Worm (Caenorhabditis elegans): ENCODE data around the gene T07F10.3.
A peak's percentile ranks its signal among the peaks of the same experiment; 100 is the strongest.

The T07F10.3 gene

DNA sequence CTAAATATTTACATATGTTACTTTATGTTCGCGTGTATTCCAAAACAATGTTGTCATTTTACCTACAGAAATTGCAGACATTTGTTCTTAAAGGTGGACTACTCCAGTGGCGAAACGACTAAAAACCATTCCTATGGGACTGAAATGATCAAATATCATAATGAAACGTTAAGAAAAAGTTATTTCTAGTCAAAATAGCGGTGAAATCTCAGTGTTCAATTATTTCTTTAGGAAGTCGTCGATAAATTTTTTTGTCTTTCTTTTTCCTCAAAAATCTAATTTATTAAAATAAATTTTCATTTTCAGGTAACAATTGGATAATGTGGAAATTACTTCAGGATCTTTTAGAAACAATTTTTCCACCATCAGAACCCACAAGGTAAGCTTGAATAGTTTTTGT lies 34.5 kb downstream of the T07F10.3 start, which contains the start of gene C44H9.4:
TSS of gene C44H9.4 (plus strand) at position 301 of the 400 bp plus-strand sequence.
- TF ChIP-seq dao-5 (tag; optimal IDR thresholded peaks at IDR 0.05) (no peak), W03F9.2 (tag; optimal IDR thresholded peaks at IDR 0.05) (no peak), him-1 (tag; optimal IDR thresholded peaks at IDR 0.05) (no peak)

DNA sequence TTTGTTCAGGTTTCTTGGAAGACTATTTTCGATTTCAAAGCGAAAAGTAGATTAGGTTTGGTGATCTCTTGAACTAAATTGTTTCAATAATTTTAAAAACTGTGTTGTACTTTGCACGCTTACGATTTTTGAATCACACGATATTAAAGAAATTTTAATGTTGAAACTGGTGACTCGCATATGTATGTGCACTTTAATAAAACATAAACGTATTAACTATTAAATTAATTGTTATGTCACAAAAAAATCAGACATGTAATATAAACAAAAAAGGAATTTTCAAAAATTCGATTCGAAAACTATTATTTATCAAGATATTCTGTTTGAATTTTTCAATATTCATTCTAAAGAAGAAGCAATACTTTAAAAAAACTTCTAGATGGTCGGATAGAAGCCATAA lies 42.6 kb downstream of the T07F10.3 start, which contains the start of gene ugt-15:
TSS of gene ugt-15 (plus strand) at position 301 of the 400 bp plus-strand sequence.
- TF ChIP-seq dao-5 (tag; optimal IDR thresholded peaks at IDR 0.05) (no peak), W03F9.2 (tag; optimal IDR thresholded peaks at IDR 0.05) (no peak), him-1 (tag; optimal IDR thresholded peaks at IDR 0.05) (no peak)

DNA sequence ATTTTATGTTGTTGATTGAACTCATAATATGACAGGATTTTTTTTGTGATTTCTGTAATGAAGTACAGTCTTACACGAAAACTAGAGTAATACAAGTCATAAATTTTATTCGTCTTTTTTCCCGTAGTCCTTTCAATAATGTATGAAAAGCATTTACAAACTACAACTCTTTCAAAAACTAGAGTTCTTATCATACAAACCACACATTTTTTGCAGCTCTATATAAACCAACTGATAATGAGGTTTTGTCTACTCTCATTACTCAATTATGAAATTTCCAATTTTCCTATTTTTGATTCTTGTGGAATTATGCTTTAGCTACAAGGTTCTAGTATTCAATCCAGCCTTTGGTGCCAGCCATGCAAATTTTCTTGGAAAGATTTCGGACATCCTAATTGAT lies 45.1 kb downstream of the T07F10.3 start, which contains the start of gene ugt-16:
TSS of gene ugt-16 (plus strand) at position 248 of the 400 bp plus-strand sequence.
- no peak for TF ChIP-seq dao-5 (tag; optimal IDR thresholded peaks at IDR 0.05)
- TF ChIP-seq him-1 (tag; optimal IDR thresholded peaks at IDR 0.05): no peak
- TF ChIP-seq W03F9.2 (tag; optimal IDR thresholded peaks at IDR 0.05): no peak

ce11 chrV:12822065-12822464 lies 47.8 kb downstream of the T07F10.3 start:
- no peak for TF ChIP-seq dao-5 (tag; optimal IDR thresholded peaks at IDR 0.05)
- TF ChIP-seq W03F9.2 (tag; optimal IDR thresholded peaks at IDR 0.05): no peak
- no peak for TF ChIP-seq him-1 (tag; optimal IDR thresholded peaks at IDR 0.05)

- TF ChIP-seq dao-5 (tag; optimal IDR thresholded peaks at IDR 0.05) (no peak), W03F9.2 (tag; optimal IDR thresholded peaks at IDR 0.05) (no peak), him-1 (tag; optimal IDR thresholded peaks at IDR 0.05) (no peak)
Observed at ce11 chrV:12819792-12820453, 49.9 kb downstream of the T07F10.3 start, which contains the start of the genes ZC443.4 and ugt-18. TSS of gene ZC443.4 (minus strand) at chrV:12819886. TSS of gene ugt-18 (plus strand) at chrV:12820260.

ce11 chrV:12819155-12819554 lies 50.7 kb downstream of the T07F10.3 start:
- TF ChIP-seq W03F9.2 (tag; optimal IDR thresholded peaks at IDR 0.05): no peak
- TF ChIP-seq him-1 (tag; optimal IDR thresholded peaks at IDR 0.05): peak; percentile 89
- no peak for TF ChIP-seq dao-5 (tag; optimal IDR thresholded peaks at IDR 0.05)

DNA sequence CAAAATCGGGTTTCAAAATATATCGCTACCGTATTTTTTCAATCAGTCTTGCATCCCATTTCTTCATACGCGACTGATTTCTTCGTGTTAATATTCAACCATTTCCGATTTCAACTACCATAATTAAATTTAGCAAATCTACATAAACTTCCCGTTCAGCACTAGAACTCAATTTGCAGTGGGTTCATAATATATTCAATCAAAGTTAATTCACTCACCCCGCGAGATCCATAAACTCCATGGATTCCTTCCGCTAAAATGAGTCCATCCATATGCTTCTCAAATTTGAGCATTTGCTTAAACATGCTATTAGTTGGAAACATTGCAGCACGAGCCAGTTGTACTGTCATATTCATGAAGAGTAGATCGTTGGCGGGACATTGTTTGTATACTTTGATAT lies 51.4 kb downstream of the T07F10.3 start:
- TF ChIP-seq him-1 (tag; optimal IDR thresholded peaks at IDR 0.05): no peak
- no peak for TF ChIP-seq dao-5 (tag; optimal IDR thresholded peaks at IDR 0.05)
